Fruit fly (Drosophila melanogaster) Kc167 (cell line): ENCODE data around the gene CG13062.

Source experiments
- Myc ChIP-seq: fragments of >200 bp; optimal IDR thresholded peaks from 2 replicates; lab custom pipeline; 2017; ENCODE audit warnings: missing external identifiers
- Sin3A ChIP-seq: fragments of >200 bp; optimal IDR thresholded peaks from 2 replicates; lab custom pipeline; 2018; ENCODE audit warnings: missing external identifiers
- h ChIP-seq: fragments of >200 bp; optimal IDR thresholded peaks from 3 replicates; lab custom pipeline; 2018; ENCODE audit warnings: missing external identifiers
- insv ChIP-seq: fragments of >200 bp; optimal IDR thresholded peaks from 3 replicates; lab custom pipeline; 2018; ENCODE audit warnings: missing external identifiers
- psq ChIP-seq: fragments of >200 bp; optimal IDR thresholded peaks from 2 replicates; lab custom pipeline; 2017; ENCODE audit warnings: missing external identifiers
- ttk ChIP-seq: sonication (Bioruptor generic); optimal IDR thresholded peaks from 2 replicates; lab custom pipeline; 2017; ENCODE audit warnings: missing external identifiers

dm6 chr3L:16349686-16350085, 35.6 kb downstream of the CG13062 start:
- no peak for TF ChIP-seq psq (lab: Kevin White, UChicago)
- TF ChIP-seq insv (lab: Kevin White, UChicago): no peak
- no peak for TF ChIP-seq h (lab: Kevin White, UChicago)
- TF ChIP-seq Myc (lab: Kevin White, UChicago): no peak
- TF ChIP-seq Sin3A (lab: Kevin White, UChicago): no peak
- TF ChIP-seq ttk (lab: Kevin White, UChicago): no peak
